Fruit fly (Drosophila melanogaster) whole organism, pupa: ENCODE data around the gene CG43251.

Source experiments
- CG10348 ChIP-seq: fragments of 200-800 bp; sonication (Bioruptor generic); IDR thresholded peaks from 2 replicates; pipeline ENCODE4 v1.3.6; 2022; ENCODE audit warnings: missing biosample characterization, missing genetic modification characterization
- CG12605 ChIP-seq: fragments of 200-800 bp; sonication (Bioruptor generic); IDR thresholded peaks from 2 replicates; pipeline ENCODE4 v1.3.6; 2022; ENCODE audit warnings: missing biosample characterization, missing genetic modification characterization
- CG13204 ChIP-seq: fragments of 200-800 bp; sonication (Bioruptor generic); optimal IDR thresholded peaks from 2 replicates; lab custom pipeline; 2018; ENCODE audit warnings: missing biosample characterization, mild to moderate bottlenecking, missing genetic modification characterization, moderate library complexity
- CG14655 ChIP-seq: fragments of 200-800 bp; sonication (Bioruptor generic); optimal IDR thresholded peaks from 3 replicates; lab custom pipeline; 2017; ENCODE audit warnings: mild to moderate bottlenecking, missing biosample characterization, missing genetic modification reagents, missing genetic modification characterization
- CG15710 ChIP-seq: fragments of 200-800 bp; sonication (Bioruptor generic); optimal IDR thresholded peaks from 2 replicates; lab custom pipeline; 2018; ENCODE audit warnings: missing biosample characterization, mild to moderate bottlenecking, missing genetic modification characterization, moderate library complexity
- CG17806 ChIP-seq: fragments of 200-800 bp; sonication (Bioruptor generic); optimal IDR thresholded peaks from 2 replicates; lab custom pipeline; 2018; ENCODE audit warnings: missing biosample characterization, mild to moderate bottlenecking, missing genetic modification characterization, moderate library complexity
- CG32121 ChIP-seq: fragments of 200-800 bp; sonication (Bioruptor generic); IDR thresholded peaks from 2 replicates; pipeline ENCODE4 v1.3.6; 2022; ENCODE audit warnings: missing biosample characterization, missing genetic modification characterization
- CG34367 ChIP-seq: fragments of 200-800 bp; sonication (Bioruptor generic); optimal IDR thresholded peaks from 2 replicates; lab custom pipeline; 2018; ENCODE audit warnings: missing biosample characterization, mild to moderate bottlenecking, missing genetic modification characterization
- CG4496 ChIP-seq: fragments of 200-800 bp; sonication (Bioruptor generic); IDR thresholded peaks from 3 replicates; pipeline ENCODE4 v1.3.6; 2022; ENCODE audit warnings: missing biosample characterization, missing genetic modification characterization
- CG8159 ChIP-seq: fragments of 200-800 bp; sonication (Bioruptor generic); optimal IDR thresholded peaks from 3 replicates; lab custom pipeline; 2018; ENCODE audit warnings: missing biosample characterization, mild to moderate bottlenecking, missing genetic modification characterization, moderate library complexity
- CG8301 ChIP-seq: fragments of 200-800 bp; sonication (Bioruptor generic); optimal IDR thresholded peaks from 2 replicates; lab custom pipeline; 2018; ENCODE audit warnings: missing biosample characterization, mild to moderate bottlenecking, missing genetic modification characterization
- CG9948 ChIP-seq: fragments of 200-800 bp; sonication (Bioruptor generic); optimal IDR thresholded peaks from 2 replicates; lab custom pipeline; 2018; ENCODE audit warnings: missing biosample characterization, mild to moderate bottlenecking, missing genetic modification characterization, moderate library complexity
- D1 ChIP-seq: fragments of 200-800 bp; sonication (Bioruptor generic); optimal IDR thresholded peaks from 2 replicates; lab custom pipeline; 2018; ENCODE audit warnings: missing biosample characterization, mild to moderate bottlenecking, missing genetic modification characterization, moderate library complexity
- EcR ChIP-seq: fragments of 200-800 bp; sonication (Bioruptor generic); optimal IDR thresholded peaks from 3 replicates; lab custom pipeline; 2019; ENCODE audit warnings: missing biosample characterization, missing genetic modification characterization, mild to moderate bottlenecking, moderate library complexity, missing genetic modification reagents
- Ets98B ChIP-seq: fragments of 200-800 bp; sonication (Bioruptor generic); IDR thresholded peaks from 2 replicates; pipeline ENCODE4 v1.3.6; 2022; ENCODE audit warnings: missing biosample characterization, missing genetic modification characterization
- Pif1A ChIP-seq: fragments of 200-800 bp; sonication (Bioruptor generic); optimal IDR thresholded peaks from 3 replicates; lab custom pipeline; 2016; ENCODE audit warnings: missing biosample characterization, missing genetic modification characterization
- Pif1B ChIP-seq: fragments of 200-800 bp; sonication (Bioruptor generic); optimal IDR thresholded peaks from 3 replicates; lab custom pipeline; 2016; ENCODE audit warnings: missing biosample characterization, missing genetic modification characterization
- Snoo ChIP-seq: fragments of 200-800 bp; sonication (Bioruptor generic); optimal IDR thresholded peaks from 3 replicates; lab custom pipeline; 2017; ENCODE audit warnings: missing biosample characterization, mild to moderate bottlenecking, missing genetic modification characterization, inconsistent platforms
- fd96Ca ChIP-seq: fragments of 200-800 bp; sonication (Bioruptor generic); IDR thresholded peaks from 3 replicates; pipeline ENCODE4 v1.3.6; 2022; ENCODE audit warnings: missing biosample characterization, missing genetic modification characterization
- gl ChIP-seq: fragments of 200-800 bp; sonication (Bioruptor generic); optimal IDR thresholded peaks from 2 replicates; lab custom pipeline; 2018; ENCODE audit warnings: missing biosample characterization, mild to moderate bottlenecking, missing genetic modification characterization
- rn ChIP-seq: fragments of 200-800 bp; sonication (Bioruptor generic); IDR thresholded peaks from 2 replicates; pipeline ENCODE4 v1.3.6; 2022; ENCODE audit warnings: missing biosample characterization, missing genetic modification characterization

The CG43251 gene

DNA sequence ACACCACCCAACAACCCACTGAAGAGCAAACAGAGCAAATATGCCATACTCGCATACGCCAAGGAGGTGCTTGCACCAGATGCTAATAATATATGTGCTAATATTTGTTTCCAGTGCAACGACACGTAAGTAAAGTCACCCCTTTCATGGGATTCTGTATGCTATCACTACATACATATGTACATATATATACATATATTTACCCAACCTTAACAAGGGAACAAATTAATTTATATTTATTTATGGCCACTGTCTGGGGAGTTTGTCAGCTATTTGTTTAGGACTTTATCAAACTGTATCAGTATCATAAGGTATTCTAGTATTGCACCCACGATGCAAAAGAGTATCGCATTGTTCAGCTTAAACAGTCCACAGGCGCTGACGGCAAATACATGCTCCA lies 21.3 kb upstream of the CG43251 start:
- TF ChIP-seq CG8159 (tag; lab: Kevin White, UChicago) (peak; percentile 17), EcR (GFP tag; lab: Kevin White, UChicago) (peak; percentile 47), fd96Ca (GFP tag; lab: Robert Waterston, UW) (no peak), CG4496 (GFP tag; lab: Robert Waterston, UW) (0 out of 3 replicates have a peak, but pooled peaks have one; percentile 37), gl (peak; percentile 13), CG15710 (no peak)

dm6 chr3L:20739414-20739813 lies 19.3 kb upstream of the CG43251 start, which contains the start of gene Gr77a:
Gr77a (minus strand) TSS chr3L:20739430.
- TF ChIP-seq D1, result no peak
- TF ChIP-seq CG12605 (GFP tag; lab: Robert Waterston, UW), result no peak
- no peak for TF ChIP-seq EcR (GFP tag; lab: Kevin White, UChicago)
- TF ChIP-seq CG17806, result peak; percentile 49
- TF ChIP-seq rn (GFP tag; lab: Robert Waterston, UW), result no peak
- peak; percentile 1 for TF ChIP-seq CG34367 (tag; lab: Kevin White, UChicago)
- peak; percentile 26 for TF ChIP-seq Pif1A
- no peak for TF ChIP-seq CG32121
- peak; percentile 51 for TF ChIP-seq CG15710
- peak; percentile 29 for TF ChIP-seq CG14655 (GFP tag; lab: Kevin White, UChicago)
- TF ChIP-seq gl, result no peak
- TF ChIP-seq CG9948 (tag; lab: Kevin White, UChicago), result peak; percentile 51
- TF ChIP-seq CG8159 (tag; lab: Kevin White, UChicago), result peak; percentile 61
- no peak for TF ChIP-seq CG10348 (GFP tag; lab: Robert Waterston, UW)
- peak; percentile 38 for TF ChIP-seq Pif1B (GFP tag; lab: Kevin White, UChicago)
- no peak for TF ChIP-seq fd96Ca (GFP tag; lab: Robert Waterston, UW)
- TF ChIP-seq, all 21 proteins: peak for 8

- no peak for TF ChIP-seq CG10348 (GFP tag; lab: Robert Waterston, UW)
- no peak for TF ChIP-seq CG9948 (tag; lab: Kevin White, UChicago)
- no peak for TF ChIP-seq CG34367 (tag; lab: Kevin White, UChicago)
- no peak for TF ChIP-seq CG13204 (GFP tag; lab: Kevin White, UChicago)
- no peak for TF ChIP-seq Ets98B (GFP tag; lab: Robert Waterston, UW)
- TF ChIP-seq Snoo (tag; lab: Kevin White, UChicago), result peak; percentile 4
- TF ChIP-seq CG14655 (GFP tag; lab: Kevin White, UChicago), result peak; percentile 5
- TF ChIP-seq CG12605 (GFP tag; lab: Robert Waterston, UW), result no peak
These were observed 11.3 kb upstream of the CG43251 start for dm6 chr3L:20747299-20747925.

DNA sequence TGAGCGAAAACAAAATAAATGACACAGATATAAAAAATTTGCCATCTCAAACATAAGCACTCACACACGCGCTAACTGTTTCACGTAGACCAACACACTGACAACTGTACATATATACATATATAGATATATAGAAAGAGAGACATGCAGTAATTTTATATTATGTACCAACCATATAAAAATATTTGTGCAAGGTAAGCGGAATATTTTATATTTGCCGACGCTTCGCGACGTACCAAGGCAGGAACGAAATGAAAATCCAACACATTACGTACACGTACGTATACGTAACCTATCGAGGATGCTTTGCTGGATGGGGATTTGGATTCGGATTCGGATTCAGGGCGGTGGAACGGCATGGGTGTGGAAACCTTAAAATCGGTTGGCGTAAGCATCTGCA lies 10.1 kb upstream of the CG43251 start:
- TF ChIP-seq CG12605 (GFP tag; lab: Robert Waterston, UW) (no peak), Pif1B (GFP tag; lab: Kevin White, UChicago) (no peak), D1 (no peak), CG10348 (GFP tag; lab: Robert Waterston, UW) (no peak), EcR (GFP tag; lab: Kevin White, UChicago) (no peak), CG4496 (GFP tag; lab: Robert Waterston, UW) (no peak), CG32121 (no peak)

dm6 chr3L:20750391-20750790 lies 8.3 kb upstream of the CG43251 start:
- no peak for TF ChIP-seq CG32121
- no peak for TF ChIP-seq Ets98B (GFP tag; lab: Robert Waterston, UW)
- no peak for TF ChIP-seq CG34367 (tag; lab: Kevin White, UChicago)
- no peak for TF ChIP-seq EcR (GFP tag; lab: Kevin White, UChicago)
- TF ChIP-seq CG12605 (GFP tag; lab: Robert Waterston, UW), result no peak
- no peak for TF ChIP-seq fd96Ca (GFP tag; lab: Robert Waterston, UW)
- TF ChIP-seq CG15710, result no peak
- TF ChIP-seq CG8159 (tag; lab: Kevin White, UChicago), result no peak
- TF ChIP-seq CG10348 (GFP tag; lab: Robert Waterston, UW), result no peak
- TF ChIP-seq CG17806, result no peak
- no peak for TF ChIP-seq gl

- TF ChIP-seq Pif1B (GFP tag; lab: Kevin White, UChicago) (no peak), gl (no peak), CG4496 (GFP tag; lab: Robert Waterston, UW) (no peak)
These were observed 5.7 kb upstream of the CG43251 start for dm6 chr3L:20752964-20753363.

DNA sequence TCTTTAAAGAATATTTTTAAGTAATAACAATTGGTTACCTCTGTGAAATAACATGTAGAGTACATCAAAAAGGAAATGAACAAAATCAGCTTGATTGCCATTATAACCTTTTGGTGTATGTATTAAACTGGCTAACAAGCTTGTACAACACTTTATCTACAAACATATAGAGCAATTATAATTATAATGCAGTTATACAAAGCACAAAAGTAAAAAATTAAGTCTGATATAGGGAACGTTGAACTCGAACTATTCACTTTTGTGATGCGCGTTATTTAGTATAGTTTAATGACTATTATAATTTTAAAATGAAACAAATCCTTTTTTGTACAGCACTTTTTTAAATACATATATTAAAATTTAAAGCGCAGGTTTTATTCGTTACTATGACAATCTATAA lies 3.1 kb upstream of the CG43251 start, which contains the start of gene CG33912:
Gene CG33912 (minus strand): TSS at position 101 of the 400 bp plus-strand sequence.
- TF ChIP-seq CG9948 (tag; lab: Kevin White, UChicago), result no peak
- no peak for TF ChIP-seq rn (GFP tag; lab: Robert Waterston, UW)
- TF ChIP-seq fd96Ca (GFP tag; lab: Robert Waterston, UW), result no peak
- no peak for TF ChIP-seq CG17806
- TF ChIP-seq CG13204 (GFP tag; lab: Kevin White, UChicago), result no peak
- TF ChIP-seq Ets98B (GFP tag; lab: Robert Waterston, UW), result no peak
- TF ChIP-seq Snoo (tag; lab: Kevin White, UChicago), result no peak
- no peak for TF ChIP-seq CG10348 (GFP tag; lab: Robert Waterston, UW)
- TF ChIP-seq CG12605 (GFP tag; lab: Robert Waterston, UW), result no peak
- no peak for TF ChIP-seq CG8301
- TF ChIP-seq CG15710, result no peak
- TF ChIP-seq, all 21 proteins: peak for 0
